Worm (Caenorhabditis elegans) whole organism, mixed stage, embryonic: Measurements from ENCODE around the gene K03B4.4.

Source experiments
- M03D4.4 ChIP-seq: sonication (generic microtip); optimal IDR thresholded peaks from 2 replicates; lab custom pipeline; 2017; ENCODE audit warnings: mild to moderate bottlenecking, missing genetic modification characterization, missing compliant biosample characterization
- ceh-83 ChIP-seq: fragments of 200-800 bp; sonication (Bioruptor generic); optimal IDR thresholded peaks from 2 replicates; lab custom pipeline; 2018; ENCODE audit warnings: mild to moderate bottlenecking, missing genetic modification characterization, missing compliant biosample characterization
- ces-1 ChIP-seq: fragments of 150-350 bp; optimal IDR thresholded peaks from 2 replicates; lab custom pipeline; 2014; ENCODE audit warnings: missing biosample characterization, missing genetic modification reagents, missing genetic modification characterization
- elt-3 ChIP-seq: fragments of 150-350 bp; optimal IDR thresholded peaks from 2 replicates; lab custom pipeline; 2014; ENCODE audit warnings: missing biosample characterization, missing genetic modification characterization
- flh-1 ChIP-seq: fragments of 200-800 bp; sonication (Bioruptor generic); optimal IDR thresholded peaks from 2 replicates; lab custom pipeline; 2018; ENCODE audit warnings: mild to moderate bottlenecking, missing genetic modification characterization, moderate library complexity, missing compliant biosample characterization
- ham-2 ChIP-seq: fragments of 200-800 bp; sonication (Bioruptor generic); optimal IDR thresholded peaks from 2 replicates; lab custom pipeline; 2018; ENCODE audit warnings: mild to moderate bottlenecking, missing genetic modification characterization, missing compliant biosample characterization
- lin-32 ChIP-seq: fragments of 200-800 bp; sonication (Bioruptor generic); optimal IDR thresholded peaks from 2 replicates; lab custom pipeline; 2018; ENCODE audit warnings: mild to moderate bottlenecking, missing genetic modification characterization, missing compliant biosample characterization
- mab-5 ChIP-seq: fragments of 150-350 bp; optimal IDR thresholded peaks from 2 replicates; lab custom pipeline; 2014; ENCODE audit warnings: missing biosample characterization, missing genetic modification characterization
- nhr-12 ChIP-seq: fragments of 150-350 bp; optimal IDR thresholded peaks from 2 replicates; lab custom pipeline; 2014; ENCODE audit warnings: missing biosample characterization, missing genetic modification characterization
- nhr-2 ChIP-seq: fragments of 150-350 bp; optimal IDR thresholded peaks from 2 replicates; lab custom pipeline; 2014; ENCODE audit warnings: missing biosample characterization, missing genetic modification characterization
- pha-4 ChIP-seq: fragments of 150-350 bp; optimal IDR thresholded peaks from 2 replicates; lab custom pipeline; 2018; ENCODE audit warnings: missing biosample characterization, missing genetic modification reagents, missing genetic modification characterization
- unc-39 ChIP-seq: fragments of 150-350 bp; optimal IDR thresholded peaks from 2 replicates; lab custom pipeline; 2014; ENCODE audit warnings: missing biosample characterization, missing genetic modification characterization
- ztf-11 ChIP-seq: fragments of 150-350 bp; optimal IDR thresholded peaks from 2 replicates; lab custom pipeline; 2014; ENCODE audit warnings: missing biosample characterization, missing genetic modification characterization

Gene K03B4.4

ce11 chrV:4734608-4735007, 52.8 kb downstream of the K03B4.4 start:
- TF ChIP-seq nhr-12 (tag; lab: Kevin White, UChicago) = no peak
- TF ChIP-seq ces-1 (GFP tag; lab: Kevin White, UChicago) = no peak
- no peak for TF ChIP-seq ztf-11 (tag; lab: Kevin White, UChicago)
- no peak for TF ChIP-seq ham-2 (GFP tag; lab: Kevin White, UChicago)
- no peak for TF ChIP-seq flh-1 (GFP tag; lab: Kevin White, UChicago)
- no peak for TF ChIP-seq pha-4
- TF ChIP-seq ceh-83 (GFP tag; lab: Kevin White, UChicago) = no peak
- TF ChIP-seq mab-5 (tag; lab: Kevin White, UChicago) = no peak
- no peak for TF ChIP-seq M03D4.4 (tag; lab: Kevin White, UChicago)
- TF ChIP-seq lin-32 (GFP tag; lab: Kevin White, UChicago) = no peak
- no peak for TF ChIP-seq elt-3 (tag; lab: Kevin White, UChicago)
- TF ChIP-seq unc-39 (tag; lab: Kevin White, UChicago) = no peak
- TF ChIP-seq nhr-2 (tag; lab: Kevin White, UChicago) = no peak
- TF ChIP-seq, all 35 proteins: peak for 0
